Fruit fly (Drosophila melanogaster) Kc167 (cell line): ENCODE results near the gene Jasper.

Experiments
- Myc ChIP-seq: fragments of >200 bp; optimal IDR thresholded peaks from 2 replicates; lab custom pipeline; 2017; ENCODE audit warnings: missing external identifiers
- Sin3A ChIP-seq: fragments of >200 bp; optimal IDR thresholded peaks from 2 replicates; lab custom pipeline; 2018; ENCODE audit warnings: missing external identifiers
- h ChIP-seq: fragments of >200 bp; optimal IDR thresholded peaks from 3 replicates; lab custom pipeline; 2018; ENCODE audit warnings: missing external identifiers
- insv ChIP-seq: fragments of >200 bp; optimal IDR thresholded peaks from 3 replicates; lab custom pipeline; 2018; ENCODE audit warnings: missing external identifiers
- psq ChIP-seq: fragments of >200 bp; optimal IDR thresholded peaks from 2 replicates; lab custom pipeline; 2017; ENCODE audit warnings: missing external identifiers
- ttk ChIP-seq: sonication (Bioruptor generic); optimal IDR thresholded peaks from 2 replicates; lab custom pipeline; 2017; ENCODE audit warnings: missing external identifiers

Jasper gene

dm6 chr3R:30052455-30053046 lies at the start of gene Jasper:
TSS of gene Jasper (plus strand) at chr3R:30052514.
- no peak for TF ChIP-seq psq (lab: Kevin White, UChicago)
- no peak for TF ChIP-seq ttk (lab: Kevin White, UChicago)
- TF ChIP-seq h (lab: Kevin White, UChicago), result no peak
- no peak for TF ChIP-seq Myc
- TF ChIP-seq insv, result no peak
- no peak for TF ChIP-seq Sin3A (lab: Kevin White, UChicago)

- TF ChIP-seq Myc (no peak), Sin3A (lab: Kevin White, UChicago) (no peak), ttk (lab: Kevin White, UChicago) (no peak), psq (lab: Kevin White, UChicago) (no peak)
These were observed 47.7 kb upstream of the Jasper start, which contains the start of the genes Nlp and Nph for dm6 chr3R:30004648-30005047. TSS of gene Nlp (plus strand) at chr3R:30004785. TSS of gene Nph (minus strand) at chr3R:30004861.

DNA sequence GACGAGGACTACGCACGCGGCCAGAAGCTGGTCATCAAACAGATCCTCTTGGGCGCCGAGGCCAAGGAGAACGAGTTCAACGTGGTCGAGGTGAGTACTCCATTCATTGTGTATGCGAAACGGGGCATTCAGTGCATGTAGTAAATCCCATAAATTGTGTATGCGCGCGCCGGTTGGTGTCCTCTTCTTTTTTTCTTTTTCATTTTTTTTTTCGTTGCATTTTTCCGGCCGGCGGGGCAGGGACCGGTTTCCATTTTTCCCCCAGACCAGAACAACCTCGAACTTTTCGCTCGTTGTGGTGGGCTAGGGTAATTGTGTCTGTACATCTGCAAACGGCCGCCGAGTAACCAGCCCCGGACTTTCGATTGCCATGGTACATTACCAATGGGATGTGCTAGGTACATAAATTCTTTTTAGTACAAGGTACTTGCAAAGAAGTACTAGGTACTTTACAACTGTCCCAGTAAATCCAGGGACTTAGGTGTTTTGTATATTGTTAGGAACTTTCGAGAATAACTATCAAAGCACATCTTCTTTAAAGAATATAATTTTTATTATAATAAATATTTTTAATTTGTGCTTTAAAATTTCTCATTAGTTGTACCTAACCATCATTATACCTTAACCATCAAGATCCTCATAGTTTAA lies 46.9 kb upstream of the Jasper start:
- TF ChIP-seq h (lab: Kevin White, UChicago) (no peak), psq (lab: Kevin White, UChicago) (no peak), Sin3A (lab: Kevin White, UChicago) (no peak), insv (no peak), ttk (lab: Kevin White, UChicago) (no peak), Myc (no peak)

DNA sequence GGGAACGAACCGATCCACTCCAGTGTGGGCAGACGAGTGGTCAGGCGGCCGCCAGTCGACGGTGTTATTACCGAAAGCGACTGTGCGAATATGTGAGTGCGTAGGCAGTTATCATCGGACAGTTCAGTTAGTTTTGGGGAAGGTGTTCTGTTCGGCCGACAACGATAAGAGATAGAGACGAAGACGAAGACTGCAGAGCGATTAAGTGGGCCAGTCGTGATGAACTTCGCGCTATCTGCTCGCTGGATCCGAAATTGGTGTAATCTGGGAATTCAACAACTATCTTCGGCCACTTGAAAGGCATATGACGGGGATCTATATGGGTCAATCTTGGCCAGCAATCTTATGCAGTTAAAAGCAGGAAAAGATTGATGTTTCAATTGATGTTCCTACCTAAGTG lies 43.1 kb upstream of the Jasper start, which contains the start of gene CG7912:
TSS of gene CG7912 (minus strand) at position 17 of the 400 bp plus-strand sequence.
- no peak for TF ChIP-seq ttk (lab: Kevin White, UChicago)
- no peak for TF ChIP-seq Myc
- no peak for TF ChIP-seq insv
- TF ChIP-seq h (lab: Kevin White, UChicago), result no peak
- no peak for TF ChIP-seq Sin3A (lab: Kevin White, UChicago)
- TF ChIP-seq psq (lab: Kevin White, UChicago), result no peak

DNA sequence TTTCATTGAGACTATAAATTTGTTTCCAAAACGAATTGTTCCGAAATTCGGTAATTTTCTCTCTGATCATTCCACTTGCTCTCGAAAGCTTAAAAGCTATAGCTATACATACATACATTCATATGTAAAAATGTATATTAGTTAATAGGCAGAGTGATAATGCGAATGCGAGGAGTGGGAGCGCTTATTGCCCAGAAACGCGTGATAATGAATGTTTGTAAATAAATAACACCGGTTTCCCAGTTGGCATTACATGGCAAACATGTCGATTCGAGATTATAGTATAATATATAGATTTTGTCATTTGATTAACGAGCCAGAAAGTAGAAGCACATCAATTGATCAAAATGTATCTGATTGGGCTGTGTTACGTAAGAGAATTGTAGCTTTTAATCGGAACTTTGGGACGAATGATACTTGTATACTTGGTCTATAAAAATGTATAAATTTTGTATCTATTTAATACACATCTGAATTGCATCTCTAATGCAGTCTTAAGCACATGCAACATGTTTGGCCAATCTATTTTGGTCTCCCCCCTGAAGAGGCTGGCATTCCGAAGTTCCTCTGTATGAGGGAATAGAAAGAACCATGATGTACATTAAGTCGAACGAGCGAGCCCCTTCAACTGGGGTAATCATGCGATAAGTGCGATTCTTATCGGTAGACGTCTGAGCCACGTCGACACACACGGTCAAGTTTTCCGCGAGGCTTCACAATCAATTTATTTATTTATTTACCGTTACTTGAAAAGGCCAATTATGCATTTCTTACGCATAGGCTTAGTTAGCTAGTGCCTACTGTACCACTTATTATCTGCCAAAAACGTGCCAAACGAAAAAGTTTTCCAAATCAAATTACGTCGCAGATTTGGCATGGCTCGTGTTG lies 39.5 kb upstream of the Jasper start:
- no peak for TF ChIP-seq h (lab: Kevin White, UChicago)
- no peak for TF ChIP-seq Myc
- no peak for TF ChIP-seq Sin3A (lab: Kevin White, UChicago)
- no peak for TF ChIP-seq insv
- no peak for TF ChIP-seq psq (lab: Kevin White, UChicago)

dm6 chr3R:30013909-30014308 lies 38.4 kb upstream of the Jasper start:
- no peak for TF ChIP-seq h (lab: Kevin White, UChicago)
- TF ChIP-seq Sin3A (lab: Kevin White, UChicago), result no peak
- TF ChIP-seq psq (lab: Kevin White, UChicago), result no peak
- no peak for TF ChIP-seq ttk (lab: Kevin White, UChicago)
- no peak for TF ChIP-seq Myc
- no peak for TF ChIP-seq insv

DNA sequence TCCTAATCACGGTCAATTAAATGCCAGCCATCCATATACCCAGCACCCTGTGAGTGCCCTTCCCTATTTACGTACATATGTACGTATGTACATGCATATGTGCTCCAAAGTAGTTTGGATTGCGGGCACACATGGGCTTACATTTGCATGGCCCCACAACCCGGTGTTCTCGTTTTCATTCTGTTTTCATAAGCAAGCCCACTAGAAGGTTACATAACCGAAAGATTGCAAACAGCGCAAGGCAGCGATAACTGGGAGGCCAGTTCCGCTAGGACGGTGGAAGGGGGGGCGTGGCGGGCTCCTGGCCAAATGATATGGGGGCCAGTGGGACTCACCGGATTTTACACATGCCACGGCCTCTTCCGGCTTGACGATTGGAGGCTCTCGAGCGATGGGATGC lies 37.8 kb upstream of the Jasper start:
- no peak for TF ChIP-seq h (lab: Kevin White, UChicago)
- no peak for TF ChIP-seq Myc
- TF ChIP-seq insv, result no peak
- TF ChIP-seq ttk (lab: Kevin White, UChicago), result no peak

DNA sequence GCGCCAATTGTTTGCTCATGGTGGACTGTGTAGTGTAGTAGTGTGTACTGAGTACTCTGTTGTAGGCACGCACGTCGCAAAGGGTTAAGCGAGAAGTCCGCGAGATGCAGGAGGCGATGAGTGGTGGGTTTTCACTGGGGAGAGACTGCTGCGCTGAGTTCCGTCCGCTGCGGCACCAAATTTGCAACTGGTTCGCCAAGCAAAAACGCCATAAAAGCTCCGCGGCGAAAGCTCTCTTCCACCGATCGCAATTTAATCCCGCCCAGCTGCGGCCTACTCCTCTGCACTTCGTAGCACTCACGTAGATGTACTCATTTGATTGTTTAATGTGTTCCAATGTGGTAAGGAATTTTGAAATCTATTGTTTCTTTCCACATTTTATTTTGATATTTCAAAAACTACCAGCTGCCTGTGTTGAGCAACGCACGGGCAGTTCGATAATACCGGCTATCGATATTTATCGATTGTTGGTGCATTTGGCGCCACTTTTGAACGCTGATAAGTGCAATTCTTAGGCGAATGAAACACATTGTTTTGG lies 37.3 kb upstream of the Jasper start, which contains the start of gene CG7920:
TSS of gene CG7920 (minus strand) at position 308 of the 538 bp plus-strand sequence.
- no peak for TF ChIP-seq insv
- TF ChIP-seq Sin3A (lab: Kevin White, UChicago), result no peak
- TF ChIP-seq Myc, result no peak

DNA sequence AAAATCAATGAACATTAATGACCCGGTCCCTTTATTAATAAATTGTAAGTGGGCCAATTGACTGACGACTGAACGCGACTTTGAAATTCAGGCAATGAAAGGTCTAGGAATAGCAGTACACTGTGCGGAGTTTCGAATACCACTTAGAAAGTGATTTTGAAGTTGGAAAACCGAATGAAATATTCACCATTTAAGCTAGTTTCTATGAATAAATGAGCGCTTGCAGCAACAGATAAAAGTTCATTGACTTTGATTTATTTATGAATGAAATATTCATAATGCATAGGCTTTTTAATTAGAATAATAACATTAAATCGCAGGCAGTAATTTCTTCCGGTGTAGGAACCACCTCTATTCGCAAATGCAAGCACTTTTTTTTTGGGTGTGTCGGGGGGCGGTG lies 31.3 kb upstream of the Jasper start:
- no peak for TF ChIP-seq insv
- no peak for TF ChIP-seq h (lab: Kevin White, UChicago)
- no peak for TF ChIP-seq ttk (lab: Kevin White, UChicago)
- TF ChIP-seq psq (lab: Kevin White, UChicago), result no peak
- no peak for TF ChIP-seq Myc
- TF ChIP-seq Sin3A (lab: Kevin White, UChicago), result no peak

DNA sequence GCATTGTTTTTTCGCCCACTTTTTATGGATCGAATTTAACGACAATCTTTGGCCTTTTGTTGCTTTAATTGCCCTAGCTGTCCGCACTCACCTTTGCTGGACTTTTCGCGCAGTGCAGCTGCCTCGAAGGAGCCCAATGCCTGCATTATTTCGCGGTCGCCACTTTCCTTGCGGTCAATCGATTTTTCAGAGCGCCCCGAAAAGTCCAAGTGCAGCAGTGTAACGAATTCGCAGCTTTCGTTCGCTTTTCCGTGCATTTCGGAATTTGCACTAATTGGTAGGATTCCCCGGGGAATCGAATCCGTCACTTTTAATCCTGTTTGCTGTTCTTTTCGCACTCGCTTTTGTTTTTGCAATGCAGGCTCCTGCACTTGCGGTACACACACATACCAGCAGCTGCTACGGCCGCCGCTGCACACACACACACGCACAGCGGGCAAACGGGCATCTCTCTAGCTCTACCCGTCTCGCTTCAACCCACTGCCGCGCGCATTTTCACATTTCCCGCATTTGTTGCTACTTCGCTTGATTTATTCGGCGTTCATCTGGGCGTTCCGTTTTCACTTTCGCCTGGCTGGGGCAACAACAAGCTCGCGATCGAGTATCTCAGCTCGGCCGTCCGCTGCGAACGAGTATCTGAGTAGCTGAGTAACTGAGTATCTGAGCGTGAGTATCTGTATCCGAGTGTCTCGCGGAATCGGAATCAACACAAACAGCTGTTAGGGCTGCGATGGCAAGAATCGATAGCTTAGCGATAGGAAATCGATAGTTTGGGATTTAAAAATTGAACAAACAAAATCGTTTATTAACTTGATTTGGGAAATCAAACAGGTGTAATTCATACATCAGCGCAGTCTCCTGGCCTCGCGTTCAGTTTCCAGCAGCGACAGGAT lies 30.5 kb upstream of the Jasper start, which contains the start of gene Mgat2:
TSS of gene Mgat2 (minus strand) at position 663 of the 893 bp plus-strand sequence.
- TF ChIP-seq h (lab: Kevin White, UChicago), result no peak
- no peak for TF ChIP-seq ttk (lab: Kevin White, UChicago)
- no peak for TF ChIP-seq Sin3A (lab: Kevin White, UChicago)
- TF ChIP-seq insv, result no peak
- TF ChIP-seq Myc, result no peak

- TF ChIP-seq ttk (lab: Kevin White, UChicago) (no peak), h (lab: Kevin White, UChicago) (no peak), Myc (no peak), psq (lab: Kevin White, UChicago) (no peak), insv (no peak), Sin3A (lab: Kevin White, UChicago) (no peak)
These were observed 29.8 kb upstream of the Jasper start, which contains the start of the genes RpS28a and Axn for dm6 chr3R:30022452-30023028. TSS of gene RpS28a (minus strand) at chr3R:30022648. TSS of gene Axn (plus strand) at chr3R:30022842.
